Fruit fly (Drosophila melanogaster) whole organism, embryonic: Measurements from ENCODE around the gene Cnot4.

Source experiments
- Asciz ChIP-seq: fragments of 200-800 bp; sonication (Bioruptor generic); optimal IDR thresholded peaks from 2 replicates; lab custom pipeline; 2017; ENCODE audit warnings: missing biosample characterization, mild to moderate bottlenecking, missing genetic modification characterization, missing genetic modification reagents
- Bdp1 ChIP-seq: fragments of 200-800 bp; sonication (Bioruptor generic); optimal IDR thresholded peaks from 3 replicates; lab custom pipeline; 2016; ENCODE audit warnings: missing biosample characterization, missing genetic modification characterization
- Blimp-1 ChIP-seq: fragments of 200-800 bp; sonication (Bioruptor generic); optimal IDR thresholded peaks from 3 replicates; lab custom pipeline; 2018; ENCODE audit warnings: missing biosample characterization, missing genetic modification characterization, mild to moderate bottlenecking, moderate library complexity, missing genetic modification reagents
- CG10147 ChIP-seq: fragments of 200-800 bp; sonication (Bioruptor generic); optimal IDR thresholded peaks from 2 replicates; lab custom pipeline; 2019; ENCODE audit warnings: missing biosample characterization, mild to moderate bottlenecking, missing genetic modification characterization, moderate library complexity
- CG11456 ChIP-seq: fragments of 200-800 bp; sonication (Bioruptor generic); IDR thresholded peaks from 3 replicates; pipeline ENCODE4 v1.3.6; 2022; ENCODE audit warnings: missing biosample characterization, missing genetic modification characterization
- CG12155 ChIP-seq: fragments of 200-800 bp; sonication (Bioruptor generic); optimal IDR thresholded peaks from 3 replicates; lab custom pipeline; 2016; ENCODE audit warnings: missing biosample characterization, missing genetic modification characterization
- CG1529 ChIP-seq: fragments of 200-800 bp; sonication (Bioruptor generic); optimal IDR thresholded peaks from 3 replicates; lab custom pipeline; 2018; ENCODE audit warnings: missing biosample characterization, missing genetic modification characterization
- CG17568 ChIP-seq: fragments of 200-800 bp; sonication (Bioruptor generic); optimal IDR thresholded peaks from 2 replicates; lab custom pipeline; 2018; ENCODE audit warnings: missing biosample characterization, mild to moderate bottlenecking, missing genetic modification characterization, moderate library complexity
- CG18011 ChIP-seq: fragments of 200-800 bp; sonication (Bioruptor generic); optimal IDR thresholded peaks from 2 replicates; lab custom pipeline; 2017; ENCODE audit warnings: missing biosample characterization, missing genetic modification characterization, mild to moderate bottlenecking, moderate library complexity, missing genotype
- CG18599 ChIP-seq: fragments of 200-800 bp; sonication (Bioruptor generic); optimal IDR thresholded peaks from 3 replicates; lab custom pipeline; 2017; ENCODE audit warnings: missing biosample characterization, missing genetic modification characterization, mild to moderate bottlenecking, moderate library complexity, missing genetic modification reagents
- CG2875 ChIP-seq: fragments of 200-800 bp; sonication (Bioruptor generic); optimal IDR thresholded peaks from 2 replicates; lab custom pipeline; 2017; ENCODE audit warnings: missing biosample characterization, mild to moderate bottlenecking, missing genetic modification characterization, missing genetic modification reagents
- CG30431 ChIP-seq: fragments of 200-800 bp; sonication (Bioruptor generic); optimal IDR thresholded peaks from 2 replicates; lab custom pipeline; 2017; ENCODE audit warnings: missing biosample characterization, missing genetic modification characterization
- CG4282 ChIP-seq: fragments of 200-800 bp; sonication (Bioruptor generic); optimal IDR thresholded peaks from 2 replicates; lab custom pipeline; 2016; ENCODE audit warnings: missing biosample characterization, missing genetic modification characterization
- CG6791 ChIP-seq: fragments of 200-800 bp; sonication (Bioruptor generic); IDR thresholded peaks from 3 replicates; pipeline ENCODE4 v1.3.6; 2022; ENCODE audit warnings: missing biosample characterization, missing genetic modification characterization; ENCODE audit not compliant: partially characterized antibody
- CG7786 ChIP-seq: fragments of 200-800 bp; sonication (Bioruptor generic); optimal IDR thresholded peaks from 2 replicates; lab custom pipeline; 2016; ENCODE audit warnings: missing biosample characterization, missing genetic modification characterization
- CG7963 ChIP-seq: fragments of 200-800 bp; sonication (Bioruptor generic); IDR thresholded peaks from 3 replicates; pipeline ENCODE4 v1.3.6; 2022; ENCODE audit warnings: missing biosample characterization, missing genetic modification characterization; ENCODE audit not compliant: partially characterized antibody
- CG9437 ChIP-seq: fragments of 200-800 bp; sonication (Bioruptor generic); optimal IDR thresholded peaks from 2 replicates; lab custom pipeline; 2018; ENCODE audit warnings: missing biosample characterization, mild to moderate bottlenecking, missing genetic modification characterization
- CrebB ChIP-seq: fragments of 200-800 bp; sonication (Bioruptor generic); optimal IDR thresholded peaks from 3 replicates; lab custom pipeline; 2018; ENCODE audit warnings: missing biosample characterization, mild to moderate bottlenecking, missing genetic modification characterization
- Dip3 ChIP-seq: fragments of 200-800 bp; sonication (Bioruptor generic); optimal IDR thresholded peaks from 3 replicates; lab custom pipeline; 2016; ENCODE audit warnings: missing biosample characterization, missing genetic modification characterization
- Dp ChIP-seq: fragments of 200-800 bp; sonication (Bioruptor generic); optimal IDR thresholded peaks from 2 replicates; lab custom pipeline; 2018; ENCODE audit warnings: missing biosample characterization, mild to moderate bottlenecking, missing genetic modification characterization, moderate library complexity
- HLHmδ ChIP-seq: fragments of 200-800 bp; sonication (Bioruptor generic); optimal IDR thresholded peaks from 2 replicates; lab custom pipeline; 2018; ENCODE audit warnings: missing biosample characterization, mild to moderate bottlenecking, missing genetic modification characterization, moderate library complexity
- Hmr ChIP-seq: fragments of 200-800 bp; sonication (Bioruptor generic); optimal IDR thresholded peaks from 3 replicates; lab custom pipeline; 2017; ENCODE audit warnings: mild to moderate bottlenecking, missing biosample characterization, missing genetic modification reagents, missing genetic modification characterization
- Hr3 ChIP-seq: fragments of 200-800 bp; sonication (Bioruptor generic); optimal IDR thresholded peaks from 3 replicates; lab custom pipeline; 2016; ENCODE audit warnings: missing biosample characterization, missing genetic modification characterization
- Hr39 ChIP-seq: fragments of >200 bp; optimal IDR thresholded peaks from 2 replicates; lab custom pipeline; 2017
- Jarid2 ChIP-seq: fragments of 200-800 bp; sonication (Bioruptor generic); optimal IDR thresholded peaks from 3 replicates; lab custom pipeline; 2017; ENCODE audit warnings: mild to moderate bottlenecking, missing biosample characterization, missing genetic modification reagents, missing genetic modification characterization
- NFAT ChIP-seq: fragments of 200-800 bp; sonication (Bioruptor generic); IDR thresholded peaks from 2 replicates; pipeline ENCODE4 v1.3.6; 2022; ENCODE audit warnings: missing biosample characterization, missing genetic modification characterization
- Pdp1 ChIP-seq, 2 experiments: fragments of 200-800 bp; sonication (Bioruptor generic); optimal IDR thresholded peaks; 3 replicates each; lab custom pipeline; 2016; ENCODE audit warnings: missing biosample characterization in 2 of 2, missing genetic modification characterization in 2 of 2, mild to moderate bottlenecking in 1 of 2, moderate library complexity in 1 of 2
- Scr ChIP-seq: fragments of 200-800 bp; sonication (Bioruptor generic); IDR thresholded peaks from 2 replicates; pipeline ENCODE4 v1.3.6; 2022; ENCODE audit warnings: missing biosample characterization, missing genetic modification characterization; ENCODE audit not compliant: partially characterized antibody
- Sry-δ ChIP-seq: fragments of 200-800 bp; sonication (Bioruptor generic); optimal IDR thresholded peaks from 2 replicates; lab custom pipeline; 2016; ENCODE audit warnings: missing biosample characterization, missing genetic modification characterization
- Xbp1 ChIP-seq: fragments of 200-800 bp; sonication (Bioruptor generic); optimal IDR thresholded peaks from 3 replicates; lab custom pipeline; 2016; ENCODE audit warnings: missing biosample characterization, mild to moderate bottlenecking, missing genetic modification characterization
- YL-1 ChIP-seq: fragments of 200-800 bp; sonication (Bioruptor generic); optimal IDR thresholded peaks from 3 replicates; lab custom pipeline; 2017; ENCODE audit warnings: missing biosample characterization, mild to moderate bottlenecking, missing genetic modification characterization
- bigmax ChIP-seq: fragments of 200-800 bp; sonication (Bioruptor generic); optimal IDR thresholded peaks from 2 replicates; lab custom pipeline; 2018; ENCODE audit warnings: missing biosample characterization, mild to moderate bottlenecking, missing genetic modification characterization
- cas ChIP-seq: fragments of 200-800 bp; sonication (Bioruptor generic); IDR thresholded peaks from 2 replicates; pipeline ENCODE4 v1.3.6; 2022; ENCODE audit warnings: missing biosample characterization, missing genetic modification characterization
- danr ChIP-seq: fragments of 200-800 bp; sonication (Bioruptor generic); IDR thresholded peaks from 2 replicates; pipeline ENCODE4 v1.3.6; 2022; ENCODE audit warnings: missing biosample characterization, missing genetic modification characterization
- dati ChIP-seq: fragments of 200-800 bp; sonication (Bioruptor generic); IDR thresholded peaks from 2 replicates; pipeline ENCODE4 v1.3.6; 2022; ENCODE audit warnings: missing biosample characterization, missing genetic modification characterization
- dmrt11E ChIP-seq: fragments of 200-800 bp; sonication (Bioruptor generic); optimal IDR thresholded peaks from 3 replicates; lab custom pipeline; 2018; ENCODE audit warnings: missing biosample characterization, mild to moderate bottlenecking, missing genetic modification characterization, moderate library complexity
- fd3F ChIP-seq: fragments of 200-800 bp; sonication (Bioruptor generic); optimal IDR thresholded peaks from 2 replicates; lab custom pipeline; 2018; ENCODE audit warnings: missing biosample characterization, mild to moderate bottlenecking, missing genetic modification characterization, moderate library complexity
- gce ChIP-seq: fragments of 200-800 bp; sonication (Bioruptor generic); IDR thresholded peaks from 3 replicates; pipeline ENCODE4 v1.3.6; 2022; ENCODE audit warnings: missing biosample characterization, missing genetic modification characterization
- hth ChIP-seq: fragments of >200 bp; optimal IDR thresholded peaks from 2 replicates; lab custom pipeline; 2017; ENCODE audit warnings: inconsistent platforms
- insv ChIP-seq, 2 experiments: fragments of 200-800 bp; sonication (Bioruptor generic); optimal IDR thresholded peaks; 3 replicates each; lab custom pipeline; 2016 to 2018; ENCODE audit warnings: missing biosample characterization in 2 of 2, missing genetic modification characterization in 2 of 2
- inv ChIP-seq: fragments of 200-800 bp; sonication (Bioruptor generic); IDR thresholded peaks from 2 replicates; pipeline ENCODE4 v1.3.6; 2022; ENCODE audit warnings: missing biosample characterization, missing genetic modification characterization; ENCODE audit not compliant: partially characterized antibody
- jumu ChIP-seq: fragments of 200-800 bp; sonication (Bioruptor generic); optimal IDR thresholded peaks from 3 replicates; lab custom pipeline; 2016; ENCODE audit warnings: missing biosample characterization, missing genetic modification characterization
- kah ChIP-seq: fragments of 200-800 bp; sonication (Bioruptor generic); optimal IDR thresholded peaks from 2 replicates; lab custom pipeline; 2018; ENCODE audit warnings: missing biosample characterization, mild to moderate bottlenecking, missing genetic modification characterization
- mirr ChIP-seq: fragments of 200-800 bp; sonication (Bioruptor generic); optimal IDR thresholded peaks from 3 replicates; lab custom pipeline; 2018; ENCODE audit warnings: missing biosample characterization, mild to moderate bottlenecking, missing genetic modification characterization
- phol ChIP-seq: fragments of 200-800 bp; sonication (Bioruptor generic); optimal IDR thresholded peaks from 3 replicates; lab custom pipeline; 2018; ENCODE audit warnings: missing biosample characterization, mild to moderate bottlenecking, missing genetic modification characterization, moderate library complexity
- pum ChIP-seq: fragments of 200-800 bp; sonication (Bioruptor generic); optimal IDR thresholded peaks from 2 replicates; lab custom pipeline; 2016; ENCODE audit warnings: missing biosample characterization, missing genetic modification characterization
- sim ChIP-seq: fragments of 200-800 bp; sonication (Bioruptor generic); IDR thresholded peaks from 2 replicates; pipeline ENCODE4 v1.3.6; 2022; ENCODE audit warnings: missing biosample characterization, missing genetic modification characterization
- sima ChIP-seq: fragments of 200-800 bp; sonication (Bioruptor generic); optimal IDR thresholded peaks from 2 replicates; lab custom pipeline; 2016; ENCODE audit warnings: missing biosample characterization, missing genetic modification characterization
- so ChIP-seq: fragments of 200-800 bp; sonication (Bioruptor generic); IDR thresholded peaks from 3 replicates; pipeline ENCODE4 v1.3.6; 2022; ENCODE audit warnings: missing biosample characterization, missing genetic modification characterization
- stc ChIP-seq: fragments of 200-800 bp; sonication (Bioruptor generic); IDR thresholded peaks from 2 replicates; pipeline ENCODE4 v1.3.6; 2022; ENCODE audit warnings: missing biosample characterization, missing genetic modification characterization
- unc-4 ChIP-seq: fragments of 200-800 bp; sonication (Bioruptor generic); IDR thresholded peaks from 2 replicates; pipeline ENCODE4 v1.3.6; 2022; ENCODE audit warnings: missing biosample characterization, missing genetic modification characterization; ENCODE audit not compliant: partially characterized antibody
- vfl ChIP-seq: fragments of 200-800 bp; sonication (Bioruptor generic); optimal IDR thresholded peaks from 2 replicates; lab custom pipeline; 2016; ENCODE audit warnings: missing biosample characterization, missing genetic modification characterization

Gene Cnot4

dm6 chr2L:10418981-10419380 is 22.5 kb downstream of the Cnot4 start, which contains the start of gene RfC3 (continued):
- no peak for TF ChIP-seq dati (GFP tag; lab: Robert Waterston, UW)
- TF ChIP-seq CG30431 (GFP tag; lab: Kevin White, UChicago) = no peak
- TF ChIP-seq CG18011 (GFP tag; lab: Kevin White, UChicago) = no peak
- TF ChIP-seq CG10147 (GFP tag; lab: Kevin White, UChicago) = no peak
- no peak for TF ChIP-seq Pdp1 (GFP tag; optimal IDR thresholded peaks at IDR 0.05; lab: Kevin White, UChicago)
- no peak for TF ChIP-seq vfl (GFP tag; lab: Kevin White, UChicago)
- TF ChIP-seq Bdp1 (GFP tag; lab: Kevin White, UChicago) = no peak
- TF ChIP-seq hth (lab: Kevin White, UChicago) = no peak
- peak; percentile 31 for TF ChIP-seq Sry-δ (GFP tag; lab: Kevin White, UChicago)
- TF ChIP-seq kah (GFP tag; lab: Kevin White, UChicago) = peak; percentile 62
- TF ChIP-seq YL-1 (GFP tag; lab: Kevin White, UChicago) = peak; percentile 38
- TF ChIP-seq Asciz = no peak
- TF ChIP-seq fd3F (GFP tag; lab: Kevin White, UChicago) = no peak
- no peak for TF ChIP-seq dmrt11E (tag; lab: Kevin White, UChicago)
- TF ChIP-seq Dip3 = no peak
- TF ChIP-seq Blimp-1 (GFP tag; lab: Kevin White, UChicago) = no peak
- TF ChIP-seq pum (GFP tag; lab: Kevin White, UChicago) = no peak
- peak; percentile 89 for TF ChIP-seq CG6791
- no peak for TF ChIP-seq danr (GFP tag; lab: Robert Waterston, UW)
- TF ChIP-seq Hr39 (lab: Kevin White, UChicago) = no peak
- no peak for TF ChIP-seq CG1529 (GFP tag; lab: Kevin White, UChicago)
- no peak for TF ChIP-seq Jarid2 (GFP tag; lab: Kevin White, UChicago)
- TF ChIP-seq CG7786 = no peak
- peak; percentile 75 for TF ChIP-seq unc-4
- TF ChIP-seq HLHmδ (GFP tag; lab: Kevin White, UChicago) = no peak
- TF ChIP-seq jumu (GFP tag; lab: Kevin White, UChicago) = no peak
- TF ChIP-seq Xbp1 (GFP tag; lab: Kevin White, UChicago) = no peak
- TF ChIP-seq CG17568 (GFP tag; lab: Kevin White, UChicago) = no peak
- no peak for TF ChIP-seq mirr (GFP tag; lab: Kevin White, UChicago)
- no peak for TF ChIP-seq CG9437 (GFP tag; lab: Kevin White, UChicago)
- no peak for TF ChIP-seq Hmr (GFP tag; lab: Kevin White, UChicago)
- TF ChIP-seq sima (GFP tag; lab: Kevin White, UChicago) = no peak
- no peak for TF ChIP-seq CG18599 (GFP tag; lab: Kevin White, UChicago)
- no peak for TF ChIP-seq sim (GFP tag; lab: Robert Waterston, UW)
- no peak for TF ChIP-seq Hr3 (GFP tag; lab: Kevin White, UChicago)
- peak; percentile 81 for TF ChIP-seq Scr
- TF ChIP-seq stc (GFP tag; lab: Robert Waterston, UW) = no peak
- TF ChIP-seq CG2875 = no peak
- TF ChIP-seq gce (GFP tag; lab: Robert Waterston, UW) = no peak
- TF ChIP-seq CG11456 (GFP tag; lab: Robert Waterston, UW) = no peak
- TF ChIP-seq CG12155 = no peak
- TF ChIP-seq CG4282 (GFP tag; lab: Kevin White, UChicago) = no peak
- no peak for TF ChIP-seq phol (tag; lab: Kevin White, UChicago)
- TF ChIP-seq so (GFP tag; lab: Robert Waterston, UW) = no peak
- TF ChIP-seq bigmax (GFP tag; lab: Kevin White, UChicago) = no peak
- no peak for TF ChIP-seq cas (GFP tag; lab: Robert Waterston, UW)
- no peak for TF ChIP-seq CrebB (tag; lab: Kevin White, UChicago)
- no peak for TF ChIP-seq NFAT (GFP tag; lab: Robert Waterston, UW)
- TF ChIP-seq Dp (GFP tag; lab: Kevin White, UChicago) = peak; percentile 92
- peak; percentile 94 for TF ChIP-seq CG7963 (GFP tag; lab: Robert Waterston, UW)
- no peak for TF ChIP-seq insv (GFP tag; optimal IDR thresholded peaks at IDR 0.05; lab: Kevin White, UChicago)
- peak; percentile 89 for TF ChIP-seq inv (GFP tag; lab: Robert Waterston, UW)
